Worm (Caenorhabditis elegans) whole organism, early embryonic: ENCODE measurements around the gene R03H10.6.

Source experiments
- B0310.2 ChIP-seq: sonication (generic microtip); optimal IDR thresholded peaks from 2 replicates; lab custom pipeline; 2016; ENCODE audit warnings: mild to moderate bottlenecking, missing genetic modification characterization, missing compliant biosample characterization
- aly-1 ChIP-seq: sonication (generic microtip); optimal IDR thresholded peaks from 2 replicates; lab custom pipeline; 2016; ENCODE audit warnings: missing genetic modification characterization, missing compliant biosample characterization
- ama-1 ChIP-seq: fragments of 150-350 bp; optimal IDR thresholded peaks from 2 replicates; lab custom pipeline; 2014
- ets-7 ChIP-seq: sonication (generic microtip); optimal IDR thresholded peaks from 2 replicates; lab custom pipeline; 2016; ENCODE audit warnings: missing genotype, missing genetic modification characterization, missing compliant biosample characterization
- flt-1 ChIP-seq: fragments of 200-800 bp; sonication (Bioruptor generic); IDR thresholded peaks from 2 replicates; pipeline ENCODE4 v1.3.6; 2022; ENCODE audit warnings: missing genetic modification characterization, missing compliant biosample characterization
- sea-1 ChIP-seq: fragments of 200-800 bp; sonication (Bioruptor generic); conservative IDR thresholded peaks from 2 replicates; pipeline ENCODE4 v1.3.6; 2022; ENCODE audit warnings: missing genetic modification characterization, missing compliant biosample characterization
- tbx-11 ChIP-seq: fragments of 200-800 bp; sonication (Bioruptor generic); IDR thresholded peaks from 2 replicates; pipeline ENCODE4 v1.3.6; 2022; ENCODE audit warnings: missing genetic modification characterization, missing compliant biosample characterization

DNA sequence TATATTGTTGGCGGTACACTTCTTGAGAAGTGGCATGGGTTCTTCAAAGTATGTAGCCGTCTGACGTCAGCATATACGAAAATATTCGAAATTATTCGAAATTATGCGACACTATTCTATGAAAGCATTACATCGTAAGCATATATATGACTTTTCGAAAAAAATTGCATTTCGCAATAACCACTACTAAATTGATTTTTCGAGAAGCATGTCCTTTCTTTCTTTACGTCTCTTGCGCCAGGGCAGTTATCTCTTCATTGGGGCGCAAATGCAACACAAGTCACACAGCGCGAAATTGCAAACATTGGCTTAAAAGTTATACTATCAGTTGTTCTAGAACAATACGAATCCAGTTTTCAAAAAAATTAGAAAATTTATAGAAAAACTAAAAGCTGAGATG lies 544 bp upstream of the R03H10.6 start:
- TF ChIP-seq aly-1 (tag; lab: Kevin White, UChicago), result no peak
- TF ChIP-seq ama-1, result no peak
- no peak for TF ChIP-seq B0310.2
- TF ChIP-seq sea-1 (GFP tag; lab: Robert Waterston, UW), result no peak
- no peak for TF ChIP-seq tbx-11 (GFP tag; lab: Robert Waterston, UW)
- no peak for TF ChIP-seq ets-7 (tag; lab: Kevin White, UChicago)
- TF ChIP-seq flt-1 (GFP tag; lab: Robert Waterston, UW), result no peak
